Fruit fly (Drosophila melanogaster) whole organism, embryonic: ENCODE results near the gene CG10801.

Experiments used
- Abd-B ChIP-seq: fragments of 200-800 bp; sonication (Bioruptor generic); optimal IDR thresholded peaks from 2 replicates; lab custom pipeline; 2018; ENCODE audit warnings: missing biosample characterization, mild to moderate bottlenecking, missing genetic modification characterization, moderate library complexity
- Blimp-1 ChIP-seq: fragments of 200-800 bp; sonication (Bioruptor generic); optimal IDR thresholded peaks from 3 replicates; lab custom pipeline; 2018; ENCODE audit warnings: missing biosample characterization, missing genetic modification characterization, mild to moderate bottlenecking, moderate library complexity, missing genetic modification reagents
- CG1024 ChIP-seq: fragments of 200-800 bp; sonication (Bioruptor generic); IDR thresholded peaks from 2 replicates; pipeline ENCODE4 v1.3.6; 2022; ENCODE audit warnings: missing biosample characterization, missing genetic modification characterization
- CG10565 ChIP-seq: fragments of 200-800 bp; sonication (Bioruptor generic); optimal IDR thresholded peaks from 3 replicates; lab custom pipeline; 2016; ENCODE audit warnings: missing biosample characterization, mild to moderate bottlenecking, missing genetic modification characterization
- CG10979 ChIP-seq: fragments of 200-800 bp; sonication (Bioruptor generic); optimal IDR thresholded peaks from 2 replicates; lab custom pipeline; 2018; ENCODE audit warnings: missing biosample characterization, mild to moderate bottlenecking, missing genetic modification characterization, moderate library complexity
- CG11696 ChIP-seq: fragments of 200-800 bp; sonication (Bioruptor generic); IDR thresholded peaks from 2 replicates; pipeline ENCODE4 v1.3.6; 2022; ENCODE audit warnings: missing biosample characterization, missing genetic modification characterization
- CG12071 ChIP-seq: fragments of 200-800 bp; sonication (Bioruptor generic); optimal IDR thresholded peaks from 3 replicates; lab custom pipeline; 2018; ENCODE audit warnings: missing biosample characterization, mild to moderate bottlenecking, missing genetic modification characterization
- CG12659 ChIP-seq: fragments of 200-800 bp; sonication (Bioruptor generic); optimal IDR thresholded peaks from 3 replicates; lab custom pipeline; 2017; ENCODE audit warnings: mild to moderate bottlenecking, missing biosample characterization, missing genetic modification reagents, missing genetic modification characterization
- CG15514 ChIP-seq: fragments of 200-800 bp; sonication (Bioruptor generic); optimal IDR thresholded peaks from 3 replicates; lab custom pipeline; 2017; ENCODE audit warnings: missing biosample characterization, missing genetic modification characterization, mild to moderate bottlenecking, moderate library complexity, missing genetic modification reagents
- CG17359 ChIP-seq: fragments of 200-800 bp; sonication (Bioruptor generic); optimal IDR thresholded peaks from 3 replicates; lab custom pipeline; 2018; ENCODE audit warnings: missing biosample characterization, mild to moderate bottlenecking, missing genetic modification characterization, moderate library complexity
- CG2199 ChIP-seq: fragments of 200-800 bp; sonication (Bioruptor generic); IDR thresholded peaks from 3 replicates; pipeline ENCODE4 v1.3.6; 2022; ENCODE audit warnings: missing biosample characterization, missing genetic modification characterization
- CG31365 ChIP-seq: fragments of 200-800 bp; sonication (Bioruptor generic); optimal IDR thresholded peaks from 2 replicates; lab custom pipeline; 2018; ENCODE audit warnings: missing biosample characterization, mild to moderate bottlenecking, missing genetic modification characterization
- CG3995 ChIP-seq: fragments of 200-800 bp; sonication (Bioruptor generic); optimal IDR thresholded peaks from 3 replicates; lab custom pipeline; 2016; ENCODE audit warnings: missing biosample characterization, missing genetic modification characterization
- CG42726 ChIP-seq: fragments of 200-800 bp; sonication (Bioruptor generic); IDR thresholded peaks from 2 replicates; pipeline ENCODE4 v1.3.6; 2022; ENCODE audit warnings: missing biosample characterization, missing genetic modification characterization; ENCODE audit not compliant: partially characterized antibody
- CG6175 ChIP-seq: fragments of 200-800 bp; sonication (Bioruptor generic); IDR thresholded peaks from 3 replicates; pipeline ENCODE4 v1.3.6; 2022; ENCODE audit warnings: missing biosample characterization, missing genetic modification characterization
- CG6254 ChIP-seq: fragments of 200-800 bp; sonication (Bioruptor generic); optimal IDR thresholded peaks from 3 replicates; lab custom pipeline; 2017; ENCODE audit warnings: mild to moderate bottlenecking, missing biosample characterization, missing genetic modification reagents, missing genetic modification characterization
- CG6765 ChIP-seq: fragments of 200-800 bp; sonication (Bioruptor generic); optimal IDR thresholded peaks from 3 replicates; lab custom pipeline; 2017; ENCODE audit warnings: missing biosample characterization, mild to moderate bottlenecking, missing genetic modification characterization
- CG8388 ChIP-seq: fragments of 200-800 bp; sonication (Bioruptor generic); optimal IDR thresholded peaks from 2 replicates; lab custom pipeline; 2019; ENCODE audit warnings: missing biosample characterization, mild to moderate bottlenecking, missing genetic modification characterization, moderate library complexity
- CG9437 ChIP-seq: fragments of 200-800 bp; sonication (Bioruptor generic); optimal IDR thresholded peaks from 2 replicates; lab custom pipeline; 2018; ENCODE audit warnings: missing biosample characterization, mild to moderate bottlenecking, missing genetic modification characterization
- CG9609 ChIP-seq: fragments of 200-800 bp; sonication (Bioruptor generic); optimal IDR thresholded peaks from 3 replicates; lab custom pipeline; 2016; ENCODE audit warnings: missing biosample characterization, missing genetic modification characterization
- CTCF ChIP-seq: fragments of 200-800 bp; sonication (Bioruptor generic); optimal IDR thresholded peaks from 2 replicates; lab custom pipeline; 2017; ENCODE audit warnings: missing biosample characterization, mild to moderate bottlenecking, missing genetic modification characterization, moderate library complexity
- Dip2 ChIP-seq: fragments of 200-800 bp; sonication (Bioruptor generic); IDR thresholded peaks from 2 replicates; pipeline ENCODE4 v1.3.6; 2022; ENCODE audit warnings: missing biosample characterization, missing genetic modification characterization
- E2f1 ChIP-seq: fragments of 200-800 bp; sonication (Bioruptor generic); IDR thresholded peaks from 2 replicates; pipeline ENCODE4 v1.3.6; 2022; ENCODE audit warnings: missing biosample characterization, missing genetic modification characterization
- HLH54F ChIP-seq: fragments of 200-800 bp; sonication (Bioruptor generic); optimal IDR thresholded peaks from 3 replicates; lab custom pipeline; 2016; ENCODE audit warnings: missing biosample characterization, missing genetic modification characterization
- Hr39 ChIP-seq: fragments of >200 bp; optimal IDR thresholded peaks from 2 replicates; lab custom pipeline; 2017
- Med ChIP-seq: fragments of 200-800 bp; sonication (Bioruptor generic); peaks from one replicate; lab custom pipeline; 2016; ENCODE audit warnings: missing biosample characterization, missing genetic modification characterization, mild to moderate bottlenecking, inconsistent platforms, moderate library complexity
- Ravus ChIP-seq: fragments of 200-800 bp; sonication (Bioruptor generic); IDR thresholded peaks from 2 replicates; pipeline ENCODE4 v1.3.6; 2022; ENCODE audit warnings: missing biosample characterization, missing genetic modification characterization
- Rfx ChIP-seq: fragments of 200-800 bp; sonication (Bioruptor generic); IDR thresholded peaks from 2 replicates; pipeline ENCODE4 v1.3.6; 2022; ENCODE audit warnings: missing biosample characterization, missing genetic modification characterization
- amos ChIP-seq: fragments of 200-800 bp; sonication (Bioruptor generic); IDR thresholded peaks from 2 replicates; pipeline ENCODE4 v1.3.6; 2022; ENCODE audit warnings: missing biosample characterization, missing genetic modification characterization; ENCODE audit not compliant: partially characterized antibody
- bowl ChIP-seq: fragments of 200-800 bp; sonication (Bioruptor generic); IDR thresholded peaks from 2 replicates; pipeline ENCODE4 v1.3.6; 2022; ENCODE audit warnings: missing biosample characterization, missing genetic modification characterization
- chm ChIP-seq: fragments of 200-800 bp; sonication (Bioruptor generic); IDR thresholded peaks from 2 replicates; pipeline ENCODE4 v1.3.6; 2022; ENCODE audit warnings: missing biosample characterization, missing genetic modification characterization
- ci ChIP-seq: fragments of 200-800 bp; sonication (Bioruptor generic); IDR thresholded peaks from 3 replicates; pipeline ENCODE4 v1.3.6; 2022; ENCODE audit warnings: missing biosample characterization, missing genetic modification characterization
- fd102C ChIP-seq: fragments of 200-800 bp; sonication (Bioruptor generic); optimal IDR thresholded peaks from 2 replicates; lab custom pipeline; 2018; ENCODE audit warnings: missing biosample characterization, mild to moderate bottlenecking, missing genetic modification characterization, moderate library complexity
- grau ChIP-seq: fragments of 200-800 bp; optimal IDR thresholded peaks from 3 replicates; lab custom pipeline; 2019; ENCODE audit warnings: missing biosample characterization, mild to moderate bottlenecking, missing genetic modification characterization, moderate library complexity
- grn ChIP-seq: fragments of 200-800 bp; sonication (Bioruptor generic); optimal IDR thresholded peaks from 3 replicates; lab custom pipeline; 2017; ENCODE audit warnings: missing biosample characterization, missing genetic modification characterization
- gro ChIP-seq: fragments of 200-800 bp; sonication (Bioruptor generic); optimal IDR thresholded peaks from 2 replicates; lab custom pipeline; 2016; ENCODE audit warnings: missing biosample characterization, missing genetic modification characterization
- ham ChIP-seq: fragments of 200-800 bp; sonication (Bioruptor generic); IDR thresholded peaks from 2 replicates; pipeline ENCODE4 v1.3.6; 2022; ENCODE audit warnings: missing biosample characterization, missing genetic modification characterization
- jumu ChIP-seq: fragments of 200-800 bp; sonication (Bioruptor generic); optimal IDR thresholded peaks from 3 replicates; lab custom pipeline; 2016; ENCODE audit warnings: missing biosample characterization, missing genetic modification characterization
- nau ChIP-seq: fragments of 200-800 bp; sonication (Bioruptor generic); optimal IDR thresholded peaks from 3 replicates; lab custom pipeline; 2017; ENCODE audit warnings: missing biosample characterization, mild to moderate bottlenecking, missing genetic modification characterization, missing genetic modification reagents
- org-1 ChIP-seq: fragments of 200-800 bp; sonication (Bioruptor generic); optimal IDR thresholded peaks from 2 replicates; lab custom pipeline; 2017; ENCODE audit warnings: missing biosample characterization, missing genetic modification characterization
- rib ChIP-seq: fragments of 200-800 bp; sonication (Bioruptor generic); IDR thresholded peaks from 2 replicates; pipeline ENCODE4 v1.3.6; 2022; ENCODE audit warnings: missing biosample characterization, missing genetic modification characterization
- row ChIP-seq: fragments of 200-800 bp; sonication (Bioruptor generic); IDR thresholded peaks from 3 replicates; pipeline ENCODE4 v1.3.6; 2022; ENCODE audit warnings: missing biosample characterization, missing genetic modification characterization
- zfh1 ChIP-seq: fragments of 200-800 bp; sonication (Bioruptor generic); IDR thresholded peaks from 3 replicates; pipeline ENCODE4 v1.3.6; 2022; ENCODE audit warnings: missing biosample characterization, missing genetic modification characterization

Gene CG10801

DNA sequence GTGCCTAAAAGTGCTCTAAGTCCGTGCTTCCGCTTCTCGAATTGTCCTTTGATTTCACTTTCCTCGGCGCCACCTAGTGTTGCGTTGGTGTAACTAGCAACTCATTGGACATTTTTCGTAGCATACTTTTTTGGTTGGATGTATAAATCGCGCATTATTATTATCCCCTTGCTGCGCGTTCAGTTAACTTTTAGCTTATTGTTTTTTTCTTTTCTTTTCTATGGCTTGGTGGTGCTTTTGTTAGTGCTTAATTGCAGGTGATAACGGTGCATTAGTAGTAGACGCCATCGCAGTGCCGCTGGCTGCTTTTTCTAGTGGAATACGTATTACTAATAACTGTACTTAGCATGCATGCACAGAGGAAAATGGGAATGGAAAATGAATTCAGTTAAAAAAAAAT, 20.6 kb downstream of the CG10801 start (continued):
- TF ChIP-seq CG8388 (GFP tag; lab: Kevin White, UChicago): peak; percentile 17
- TF ChIP-seq Blimp-1 (GFP tag; lab: Kevin White, UChicago): peak; percentile 15
- TF ChIP-seq ham (GFP tag; lab: Robert Waterston, UW): no peak
- TF ChIP-seq HLH54F (GFP tag; lab: Kevin White, UChicago): no peak
- 0 out of 3 replicates have a peak, but pooled peaks have one; percentile 5 for TF ChIP-seq row (GFP tag; lab: Robert Waterston, UW)
- no peak for TF ChIP-seq fd102C (GFP tag; lab: Kevin White, UChicago)
- TF ChIP-seq CG17359: peak; percentile 19
- TF ChIP-seq CG9437 (GFP tag; lab: Kevin White, UChicago): peak; percentile 88
- no peak for TF ChIP-seq CG6175 (GFP tag; lab: Robert Waterston, UW)
- TF ChIP-seq CTCF (GFP tag; lab: Kevin White, UChicago): peak; percentile 94
- TF ChIP-seq CG6765 (GFP tag; lab: Kevin White, UChicago): no peak
- TF ChIP-seq amos (GFP tag; lab: Robert Waterston, UW): peak; percentile 29; the same call in 1 of the 2 replicates
- TF ChIP-seq nau (GFP tag; lab: Kevin White, UChicago): no peak
- peak; percentile 45; the same call in 1 of the 3 replicates for TF ChIP-seq ci (GFP tag; lab: Robert Waterston, UW)
- TF ChIP-seq CG1024: no peak
- TF ChIP-seq Med (GFP tag; lab: Kevin White, UChicago): peak; percentile 14
- TF ChIP-seq grn (GFP tag; lab: Kevin White, UChicago): no peak
- TF ChIP-seq gro (GFP tag; lab: Kevin White, UChicago): no peak
- TF ChIP-seq org-1 (GFP tag; lab: Kevin White, UChicago): no peak
- no peak for TF ChIP-seq jumu (GFP tag; lab: Kevin White, UChicago)
- TF ChIP-seq Abd-B (GFP tag; lab: Kevin White, UChicago): no peak
- TF ChIP-seq E2f1 (GFP tag; lab: Robert Waterston, UW): peak; percentile 15; the same call in 1 of the 2 replicates
- TF ChIP-seq CG42726 (GFP tag; lab: Robert Waterston, UW): 0 out of 2 replicates have a peak, but pooled peaks have one; percentile 8
- TF ChIP-seq CG12659 (GFP tag; lab: Kevin White, UChicago): no peak
- peak; percentile 12 for TF ChIP-seq CG15514 (GFP tag; lab: Kevin White, UChicago)
- TF ChIP-seq CG11696 (GFP tag; lab: Robert Waterston, UW): no peak
- TF ChIP-seq CG10565 (GFP tag; lab: Kevin White, UChicago): no peak
- TF ChIP-seq Ravus: no peak
- 0 out of 2 replicates have a peak, but pooled peaks have one; percentile 15 for TF ChIP-seq Rfx (GFP tag; lab: Robert Waterston, UW)
- TF ChIP-seq CG10979 (tag; lab: Kevin White, UChicago): peak; percentile 99
- no peak for TF ChIP-seq Hr39
- no peak for TF ChIP-seq bowl (GFP tag; lab: Robert Waterston, UW)
- no peak for TF ChIP-seq CG9609
- TF ChIP-seq CG31365: no peak
- TF ChIP-seq Dip2: peak; percentile 82
- no peak for TF ChIP-seq CG6254 (GFP tag; lab: Kevin White, UChicago)
- no peak for TF ChIP-seq CG3995
- TF ChIP-seq rib (GFP tag; lab: Robert Waterston, UW): 0 out of 2 replicates have a peak, but pooled peaks have one; percentile 12
- TF ChIP-seq grau (tag; lab: Kevin White, UChicago): no peak
- 0 out of 2 replicates have a peak, but pooled peaks have one; percentile 26 for TF ChIP-seq chm (GFP tag; lab: Robert Waterston, UW)
- TF ChIP-seq CG12071 (GFP tag; lab: Kevin White, UChicago): no peak
- TF ChIP-seq zfh1 (GFP tag; lab: Robert Waterston, UW): no peak
- peak; percentile 84; the same call in 2 of the 3 replicates for TF ChIP-seq CG2199 (GFP tag; lab: Robert Waterston, UW)
- TF ChIP-seq, all 482 proteins: peak for 23
